Worm (Caenorhabditis elegans) whole organism, L4/young adult: ENCODE data around the gene F36H12.9.

Experiments
- dao-5 ChIP-seq: sonication (generic microtip); optimal IDR thresholded peaks from 2 replicates; lab custom pipeline; 2016; ENCODE audit warnings: missing genotype, missing genetic modification characterization, moderate library complexity, missing compliant biosample characterization
- him-1 ChIP-seq: sonication (generic microtip); optimal IDR thresholded peaks from 2 replicates; lab custom pipeline; 2016; ENCODE audit warnings: missing genotype, missing genetic modification reagents, missing genetic modification characterization, missing compliant biosample characterization

DNA sequence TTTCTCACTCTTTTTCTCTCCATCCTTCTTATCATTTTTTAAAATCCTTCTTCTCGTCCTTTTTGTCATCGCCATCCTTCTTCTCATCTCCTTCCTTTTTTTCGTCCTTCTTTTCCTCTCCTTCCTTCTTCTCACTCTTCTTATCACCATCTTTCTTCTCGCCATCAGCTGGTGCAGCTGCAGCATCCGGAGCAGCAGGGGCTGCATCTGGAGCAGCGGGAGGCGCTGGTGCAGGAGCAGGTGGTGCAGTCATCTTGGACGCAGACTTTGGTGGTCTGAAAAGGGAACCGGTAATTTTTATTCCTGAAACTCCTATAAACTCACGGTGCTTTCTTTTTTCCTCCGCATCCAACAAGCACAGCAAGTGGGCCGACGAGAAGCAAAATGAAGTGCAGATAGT is 35.1 kb upstream of the F36H12.9 start:
- TF ChIP-seq him-1 (tag; lab: Kevin White, UChicago): no peak
- no peak for TF ChIP-seq dao-5 (tag; lab: Kevin White, UChicago)
